Comparison of ENCODE assay signal across 3 fruit fly cellular contexts in the genomic region with DNA sequence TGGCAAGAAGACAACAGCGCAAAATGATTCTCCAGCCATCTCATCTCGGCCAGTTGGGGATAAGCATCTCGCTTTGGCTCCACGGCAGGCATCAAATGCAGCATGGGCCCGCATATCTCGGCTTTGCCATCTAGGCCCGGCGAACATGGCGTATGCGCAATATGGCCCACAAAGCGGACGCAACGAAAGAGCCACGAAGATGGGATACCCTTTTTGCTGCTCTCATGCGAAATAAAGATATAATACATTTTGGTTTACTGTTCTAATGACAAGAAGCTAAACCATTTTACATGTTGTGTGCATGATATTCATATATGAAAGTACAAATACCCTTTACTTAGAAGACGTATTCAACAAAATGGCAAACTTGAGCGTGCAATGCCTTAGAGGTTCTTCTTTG.
A peak's percentile ranks its signal among the peaks of the same experiment; 100 is the strongest.
TF ChIP-seq lines count a peak whose summit lies in the region.

No protein-coding gene starts in this region.

- no peak for TF ChIP-seq CTCF in whole organism, embryonic (GFP tag; optimal IDR thresholded peaks at IDR 0.05; lab: Kevin White, UChicago)

TF ChIP-seq in whole organism, embryonic, 481 proteins besides CTCF, POLR2A, EP300 and RAD21 (continues in another document):
- no peak for TF ChIP-seq CG8089 (GFP tag; optimal IDR thresholded peaks at IDR 0.05; lab: Kevin White, UChicago)
- no peak for TF ChIP-seq Ravus (GFP tag; IDR thresholded peaks at IDR 0.05; lab: Robert Waterston, UW)
- no peak for TF ChIP-seq H2.0 (GFP tag; IDR thresholded peaks at IDR 0.05; lab: Robert Waterston, UW)
- no peak for TF ChIP-seq Dbx (GFP tag; IDR thresholded peaks at IDR 0.05; lab: Robert Waterston, UW)
- TF ChIP-seq lilli (GFP tag; optimal IDR thresholded peaks at IDR 0.05; lab: Kevin White, UChicago): no peak
- no peak for TF ChIP-seq slou (GFP tag; optimal IDR thresholded peaks at IDR 0.05; lab: Kevin White, UChicago)
- TF ChIP-seq CG7987 (GFP tag; optimal IDR thresholded peaks at IDR 0.05; lab: Kevin White, UChicago): no peak
- 0 out of 2 replicates have a peak, but pooled peaks have one; percentile 12 for TF ChIP-seq stc (GFP tag; IDR thresholded peaks at IDR 0.05; lab: Robert Waterston, UW)
- TF ChIP-seq Tbp (GFP tag; optimal IDR thresholded peaks at IDR 0.05; lab: Kevin White, UChicago): no peak
- TF ChIP-seq mam (GFP tag; optimal IDR thresholded peaks at IDR 0.05; lab: Kevin White, UChicago): no peak
- no peak for TF ChIP-seq CG12659 (GFP tag; optimal IDR thresholded peaks at IDR 0.05; lab: Kevin White, UChicago)
- TF ChIP-seq CG11504 (tag; optimal IDR thresholded peaks at IDR 0.05; lab: Kevin White, UChicago): peak; percentile 3
- no peak for TF ChIP-seq abd-A (tag; optimal IDR thresholded peaks at IDR 0.05; lab: Kevin White, UChicago)
- no peak for TF ChIP-seq pan (optimal IDR thresholded peaks at IDR 0.05; lab: Kevin White, UChicago)
- TF ChIP-seq pan (GFP tag; optimal IDR thresholded peaks at IDR 0.05 in 1 of 2, IDR thresholded peaks at IDR 0.05 in 1 of 2): peak in 1 of 2 experiments; percentile 17
- TF ChIP-seq crol (GFP tag; IDR thresholded peaks at IDR 0.05; lab: Robert Waterston, UW): no peak
- TF ChIP-seq Chrac-16 (GFP tag; optimal IDR thresholded peaks at IDR 0.05; lab: Kevin White, UChicago): no peak
- no peak for TF ChIP-seq Myb (GFP tag; optimal IDR thresholded peaks at IDR 0.05; lab: Kevin White, UChicago)
- peak in 1 of 2 experiments; percentile 6 for TF ChIP-seq chif (GFP tag; optimal IDR thresholded peaks at IDR 0.05; lab: Kevin White, UChicago)
- TF ChIP-seq CG9609 (GFP tag; optimal IDR thresholded peaks at IDR 0.05; lab: Kevin White, UChicago): no peak
- no peak for TF ChIP-seq CG9876 (GFP tag; optimal IDR thresholded peaks at IDR 0.05; lab: Kevin White, UChicago)
- no peak for TF ChIP-seq toy (GFP tag; IDR thresholded peaks at IDR 0.05; lab: Robert Waterston, UW)
- no peak for TF ChIP-seq sim (GFP tag; IDR thresholded peaks at IDR 0.05; lab: Robert Waterston, UW)
- no peak for TF ChIP-seq peb (GFP tag; IDR thresholded peaks at IDR 0.05; lab: Robert Waterston, UW)
- TF ChIP-seq sc (optimal IDR thresholded peaks at IDR 0.05; lab: Kevin White, UChicago): no peak
- TF ChIP-seq sc (GFP tag; optimal IDR thresholded peaks at IDR 0.05; lab: Kevin White, UChicago): no peak
- TF ChIP-seq CG18619 (GFP tag; optimal IDR thresholded peaks at IDR 0.05; lab: Kevin White, UChicago): no peak
- no peak for TF ChIP-seq ranshi (GFP tag; IDR thresholded peaks at IDR 0.05; lab: Robert Waterston, UW)
- TF ChIP-seq CG1603 (tag; optimal IDR thresholded peaks at IDR 0.05; lab: Kevin White, UChicago): peak; percentile 23
- TF ChIP-seq Hey (tag; optimal IDR thresholded peaks at IDR 0.05; lab: Kevin White, UChicago): no peak

TF ChIP-seq in whole organism, prepupa, 60 proteins besides CTCF, POLR2A, EP300 and RAD21 (continues in another document):
- peak; percentile 5 for TF ChIP-seq fd59A (GFP tag; optimal IDR thresholded peaks at IDR 0.05; lab: Kevin White, UChicago)
- TF ChIP-seq acj6 (GFP tag; optimal IDR thresholded peaks at IDR 0.05; lab: Kevin White, UChicago): peak; percentile 25
- no peak for TF ChIP-seq CG11902 (GFP tag; optimal IDR thresholded peaks at IDR 0.05; lab: Kevin White, UChicago)
- TF ChIP-seq CG32006 (GFP tag; optimal IDR thresholded peaks at IDR 0.05; lab: Kevin White, UChicago): peak; percentile 72
- TF ChIP-seq CG6163 (GFP tag; IDR thresholded peaks at IDR 0.05; lab: Robert Waterston, UW): peak; percentile 54; the same call in 1 of the 3 replicates
- TF ChIP-seq CG15336 (GFP tag; IDR thresholded peaks at IDR 0.05; lab: Robert Waterston, UW): peak; percentile 65; the same call in 1 of the 2 replicates
- TF ChIP-seq Eip78C (GFP tag; lab: Kevin White, UChicago): peak; percentile 59
- peak; percentile 3 for TF ChIP-seq CG6808 (GFP tag; optimal IDR thresholded peaks at IDR 0.05; lab: Kevin White, UChicago)
- no peak for TF ChIP-seq Hr38 (GFP tag; optimal IDR thresholded peaks at IDR 0.05; lab: Kevin White, UChicago)
- TF ChIP-seq CG3032 (tag; optimal IDR thresholded peaks at IDR 0.05; lab: Kevin White, UChicago): no peak
- 0 out of 2 replicates have a peak, but pooled peaks have one; percentile 22 for TF ChIP-seq CG11294 (GFP tag; IDR thresholded peaks at IDR 0.05; lab: Robert Waterston, UW)
- TF ChIP-seq Sox15 (GFP tag; optimal IDR thresholded peaks at IDR 0.05; lab: Kevin White, UChicago): no peak
- TF ChIP-seq CG6792 (GFP tag; optimal IDR thresholded peaks at IDR 0.05; lab: Kevin White, UChicago): no peak
- TF ChIP-seq Sox14 (GFP tag; optimal IDR thresholded peaks at IDR 0.05; lab: Kevin White, UChicago): peak; percentile 1
- TF ChIP-seq svp (GFP tag; lab: Kevin White, UChicago): peak; percentile 64
- no peak for TF ChIP-seq CG31627 (GFP tag; optimal IDR thresholded peaks at IDR 0.05; lab: Kevin White, UChicago)
- TF ChIP-seq CG10631 (GFP tag; optimal IDR thresholded peaks at IDR 0.05; lab: Kevin White, UChicago): peak; percentile 29
- TF ChIP-seq Hr4 (GFP tag; optimal IDR thresholded peaks at IDR 0.05; lab: Kevin White, UChicago): peak; percentile 53
- no peak for TF ChIP-seq ss (GFP tag; optimal IDR thresholded peaks at IDR 0.05; lab: Kevin White, UChicago)
- TF ChIP-seq Lpt (GFP tag; optimal IDR thresholded peaks at IDR 0.05; lab: Kevin White, UChicago): no peak
- no peak for TF ChIP-seq CG8319 (GFP tag; optimal IDR thresholded peaks at IDR 0.05; lab: Kevin White, UChicago)
- TF ChIP-seq Met (GFP tag; optimal IDR thresholded peaks at IDR 0.05; lab: Kevin White, UChicago): no peak
- TF ChIP-seq eg (GFP tag; IDR thresholded peaks at IDR 0.05; lab: Robert Waterston, UW): peak; percentile 62; the same call in 2 of the 3 replicates
- no peak for TF ChIP-seq CG1621 (tag; optimal IDR thresholded peaks at IDR 0.05; lab: Kevin White, UChicago)
- TF ChIP-seq dsx (GFP tag; optimal IDR thresholded peaks at IDR 0.05; lab: Kevin White, UChicago; ENCODE audit: poor library complexity, severe bottlenecking): no peak
- peak; percentile 43 for TF ChIP-seq CG4318 (GFP tag; optimal IDR thresholded peaks at IDR 0.05; lab: Kevin White, UChicago)
- TF ChIP-seq CG34406 (GFP tag; optimal IDR thresholded peaks at IDR 0.05; lab: Kevin White, UChicago): no peak
- TF ChIP-seq Ets21C (GFP tag; optimal IDR thresholded peaks at IDR 0.05; lab: Kevin White, UChicago): no peak
- no peak for TF ChIP-seq CG8632 (GFP tag; optimal IDR thresholded peaks at IDR 0.05; lab: Kevin White, UChicago)
- no peak for TF ChIP-seq topi (GFP tag; optimal IDR thresholded peaks at IDR 0.05; lab: Kevin White, UChicago)
- no peak for TF ChIP-seq Eip75B (GFP tag; optimal IDR thresholded peaks at IDR 0.05; lab: Kevin White, UChicago)

TF ChIP-seq in whole organism, pupa, 21 proteins besides CTCF, POLR2A, EP300 and RAD21:
- TF ChIP-seq CG13204 (GFP tag; optimal IDR thresholded peaks at IDR 0.05; lab: Kevin White, UChicago): no peak
- TF ChIP-seq Pif1A (GFP tag; optimal IDR thresholded peaks at IDR 0.05; lab: Kevin White, UChicago): peak; percentile 47
- no peak for TF ChIP-seq CG12605 (GFP tag; IDR thresholded peaks at IDR 0.05; lab: Robert Waterston, UW)
- TF ChIP-seq Pif1B (GFP tag; optimal IDR thresholded peaks at IDR 0.05; lab: Kevin White, UChicago): peak; percentile 11
- no peak for TF ChIP-seq CG15710 (tag; optimal IDR thresholded peaks at IDR 0.05; lab: Kevin White, UChicago)
- TF ChIP-seq CG14655 (GFP tag; optimal IDR thresholded peaks at IDR 0.05; lab: Kevin White, UChicago): peak; percentile 56
- peak; percentile 63; the same call in 2 of the 3 replicates for TF ChIP-seq CG4496 (GFP tag; IDR thresholded peaks at IDR 0.05; lab: Robert Waterston, UW)
- no peak for TF ChIP-seq EcR (GFP tag; optimal IDR thresholded peaks at IDR 0.05; lab: Kevin White, UChicago)
- no peak for TF ChIP-seq Snoo (tag; optimal IDR thresholded peaks at IDR 0.05; lab: Kevin White, UChicago)
- peak; percentile 61 for TF ChIP-seq CG8301 (tag; optimal IDR thresholded peaks at IDR 0.05; lab: Kevin White, UChicago)
- 0 out of 2 replicates have a peak, but pooled peaks have one; percentile 39 for TF ChIP-seq Ets98B (GFP tag; IDR thresholded peaks at IDR 0.05; lab: Robert Waterston, UW)
- TF ChIP-seq CG8159 (tag; optimal IDR thresholded peaks at IDR 0.05; lab: Kevin White, UChicago): no peak
- TF ChIP-seq CG17806 (tag; optimal IDR thresholded peaks at IDR 0.05; lab: Kevin White, UChicago): no peak
- no peak for TF ChIP-seq CG34367 (tag; optimal IDR thresholded peaks at IDR 0.05; lab: Kevin White, UChicago)
- no peak for TF ChIP-seq CG10348 (GFP tag; IDR thresholded peaks at IDR 0.05; lab: Robert Waterston, UW)
- no peak for TF ChIP-seq D1 (tag; optimal IDR thresholded peaks at IDR 0.05; lab: Kevin White, UChicago)
- peak; percentile 56; the same call in 2 of the 3 replicates for TF ChIP-seq fd96Ca (GFP tag; IDR thresholded peaks at IDR 0.05; lab: Robert Waterston, UW)
- TF ChIP-seq gl (tag; optimal IDR thresholded peaks at IDR 0.05; lab: Kevin White, UChicago): no peak
- 0 out of 2 replicates have a peak, but pooled peaks have one; percentile 10 for TF ChIP-seq rn (GFP tag; IDR thresholded peaks at IDR 0.05; lab: Robert Waterston, UW)
- no peak for TF ChIP-seq CG32121 (GFP tag; IDR thresholded peaks at IDR 0.05; lab: Robert Waterston, UW)
- TF ChIP-seq CG9948 (tag; optimal IDR thresholded peaks at IDR 0.05; lab: Kevin White, UChicago): no peak
